Worm (Caenorhabditis elegans): Measurements from ENCODE around the gene clec-85.
"Not testable (repeated sequence)": the region's sequence is repeated elsewhere in the genome, so short reads cannot be mapped to it uniquely, and the experiment has no call there.

clec-85 gene

DNA sequence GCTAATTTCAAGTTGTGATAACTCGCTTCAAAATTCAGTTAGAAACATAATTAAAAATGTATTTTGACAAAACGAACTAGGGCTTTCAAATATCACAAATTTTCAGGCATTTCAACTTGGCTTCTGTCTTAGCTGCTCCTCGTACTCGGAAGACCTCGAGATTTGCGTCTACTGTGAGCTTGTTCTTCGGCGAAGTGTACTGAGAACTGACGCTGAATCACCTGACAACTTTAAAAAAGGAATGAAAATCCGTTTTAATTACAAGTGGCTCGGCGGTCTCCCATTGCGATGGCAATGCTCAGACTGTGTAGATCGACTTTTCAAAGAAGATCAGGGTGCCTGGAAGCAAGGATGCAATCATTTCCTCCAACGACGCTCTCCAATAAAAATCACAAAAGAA lies at the start of gene clec-85:
clec-85 (plus strand) TSS at position 301 of the 400 bp plus-strand sequence.
- no peak for TF ChIP-seq sup-37 (GFP tag; optimal IDR thresholded peaks at IDR 0.05)

DNA sequence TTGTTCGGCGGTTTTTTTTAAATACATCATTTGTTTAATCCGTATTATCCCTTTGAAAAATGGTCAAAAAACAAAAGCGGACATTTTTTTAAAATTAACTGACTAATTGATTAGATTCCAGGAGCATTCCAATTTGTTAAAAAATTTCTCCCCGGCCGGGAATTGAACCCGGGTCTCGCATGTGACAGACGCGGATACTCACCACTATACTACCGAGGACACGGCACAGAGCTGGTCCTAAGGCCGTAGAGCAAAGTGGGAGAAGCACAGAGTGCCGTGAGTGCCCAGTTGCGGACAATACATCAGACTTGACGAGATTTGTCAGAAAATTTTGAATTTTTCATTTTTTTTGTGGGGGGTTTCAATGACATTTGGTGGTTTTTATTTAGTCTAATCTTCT lies 49.7 kb upstream of the clec-85 start:
- no peak for TF ChIP-seq elt-3 (tag; optimal IDR thresholded peaks at IDR 0.05)
- TF ChIP-seq nhr-71 (tag; optimal IDR thresholded peaks at IDR 0.05), result peak; percentile 6
- TF ChIP-seq nhr-84 (tag; optimal IDR thresholded peaks at IDR 0.05), result no peak
- TF ChIP-seq efl-1 (optimal IDR thresholded peaks at IDR 0.05), result peak in 1 of 2 experiments; percentile 48
- TF ChIP-seq efl-1 (GFP tag; optimal IDR thresholded peaks at IDR 0.05 in 1 of 2), result peak in 1 of 2 experiments; percentile 3
- no peak for TF ChIP-seq ces-1 (GFP tag; optimal IDR thresholded peaks at IDR 0.05)
- peak; percentile 4 for TF ChIP-seq hpl-2 (GFP tag; optimal IDR thresholded peaks at IDR 0.05)
- TF ChIP-seq zip-4 (GFP tag; optimal IDR thresholded peaks at IDR 0.05), result no peak
- peak; percentile 9 for TF ChIP-seq rnt-1 (tag; optimal IDR thresholded peaks at IDR 0.05)

DNA sequence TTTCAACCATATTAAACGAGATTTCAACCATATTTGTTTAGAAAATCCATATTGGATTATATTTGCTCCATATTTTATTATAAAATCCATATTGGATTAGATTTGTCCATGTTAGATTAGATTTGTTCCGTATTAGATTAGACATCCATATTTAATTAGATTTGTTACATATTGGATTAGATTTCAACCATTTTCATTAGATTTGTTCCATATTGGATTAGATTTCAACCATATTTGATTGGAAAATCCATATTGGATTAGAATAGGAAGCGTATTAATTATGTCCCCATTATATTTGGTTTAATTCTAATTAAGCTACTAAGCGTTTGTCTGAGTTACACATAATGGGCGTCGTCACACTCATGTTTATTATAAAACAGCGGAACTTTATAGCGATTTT lies 49.1 kb upstream of the clec-85 start, which contains the start of gene Y54G2A.44:
Y54G2A.44 (plus strand) TSS at position 301 of the 400 bp plus-strand sequence.
- TF ChIP-seq unc-30 (tag; optimal IDR thresholded peaks at IDR 0.05); nhr-85 (tag); ztf-11 (tag; optimal IDR thresholded peaks at IDR 0.05): not testable (repeated sequence)

DNA sequence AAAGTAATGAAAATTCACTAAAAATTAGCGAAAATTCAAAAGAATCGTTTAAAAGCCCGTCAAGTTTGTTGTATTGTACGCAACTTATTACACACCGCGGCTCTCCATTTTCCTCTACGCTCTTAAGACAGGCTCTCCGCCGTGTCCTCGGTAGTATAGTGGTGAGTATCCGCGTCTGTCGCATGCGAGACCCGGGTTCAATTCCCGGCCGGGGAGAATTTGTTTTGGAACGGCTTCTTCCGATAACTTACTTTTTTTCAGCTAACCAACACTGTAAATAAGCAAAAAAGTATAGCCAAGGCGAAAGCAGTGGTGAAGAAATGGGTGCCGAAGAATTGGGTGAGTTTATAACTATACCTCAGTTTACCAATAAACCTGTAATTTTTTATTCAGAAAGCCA lies 48.5 kb upstream of the clec-85 start:
- TF ChIP-seq efl-1 (optimal IDR thresholded peaks at IDR 0.05) (no peak), efl-1 (GFP tag; optimal IDR thresholded peaks at IDR 0.05 in 1 of 2) (peak in 1 of 2 experiments; percentile 85), lin-35 (GFP tag; optimal IDR thresholded peaks at IDR 0.05) (no peak), nhr-76 (tag; optimal IDR thresholded peaks at IDR 0.05) (no peak), fos-1 (tag; optimal IDR thresholded peaks at IDR 0.05) (no peak)

DNA sequence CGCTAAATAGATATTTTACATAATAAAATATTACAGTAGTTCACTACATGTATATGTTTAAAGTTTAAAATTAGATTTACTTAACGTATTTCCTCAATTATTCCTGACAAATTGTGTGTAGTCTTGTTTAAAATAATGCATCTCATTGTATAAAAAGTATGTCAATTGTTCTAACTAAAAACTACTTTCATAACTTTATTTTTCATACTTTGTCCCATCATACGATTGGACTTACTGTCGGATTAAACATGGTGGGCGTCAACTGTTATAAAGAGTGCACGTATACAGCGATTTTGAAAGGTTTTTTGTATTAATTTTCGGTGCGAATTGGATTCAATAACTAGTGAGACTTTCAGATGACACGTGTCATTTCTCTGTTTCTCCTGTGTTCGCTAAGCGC lies 47.0 kb upstream of the clec-85 start, which contains the start of gene Y54G2A.32:
Y54G2A.32 (plus strand) TSS at position 301 of the 400 bp plus-strand sequence.
- TF ChIP-seq efl-1 (optimal IDR thresholded peaks at IDR 0.05), result no peak
- no peak for TF ChIP-seq efl-1 (GFP tag; optimal IDR thresholded peaks at IDR 0.05 in 1 of 2)
- TF ChIP-seq dpl-1 (GFP tag; optimal IDR thresholded peaks at IDR 0.05), result no peak

DNA sequence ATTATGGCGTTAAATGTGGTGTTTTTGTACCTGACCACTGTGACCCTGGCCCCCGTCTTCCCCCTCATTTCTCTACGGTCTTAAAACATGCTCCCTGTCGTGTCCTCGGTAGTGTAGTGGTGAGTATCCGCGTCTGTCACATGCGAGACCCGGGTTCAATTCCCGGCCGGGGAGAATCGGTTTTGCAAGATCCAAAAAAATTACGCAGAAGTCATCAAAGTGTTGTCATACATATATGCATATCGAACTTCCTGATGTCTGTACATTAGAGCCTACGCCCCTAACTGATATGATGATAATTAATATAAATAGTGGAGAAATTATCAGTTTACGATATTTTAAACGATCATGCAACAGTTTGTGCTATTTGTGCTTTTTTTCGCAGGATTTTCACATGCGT lies 45.2 kb upstream of the clec-85 start, which contains the start of gene Y54G2A.45:
Y54G2A.45 (plus strand) TSS at position 333 of the 400 bp plus-strand sequence.
- no peak for TF ChIP-seq ztf-11 (tag; optimal IDR thresholded peaks at IDR 0.05)
- TF ChIP-seq ztf-4 (tag; optimal IDR thresholded peaks at IDR 0.05), result no peak
- TF ChIP-seq sup-37 (GFP tag; optimal IDR thresholded peaks at IDR 0.05), result no peak
- TF ChIP-seq hpl-2 (GFP tag; optimal IDR thresholded peaks at IDR 0.05), result peak; percentile 1
- no peak for TF ChIP-seq ceh-90 (tag; optimal IDR thresholded peaks at IDR 0.05)
- TF ChIP-seq lir-3 (tag; optimal IDR thresholded peaks at IDR 0.05; ENCODE audit: poor library complexity), result no peak
- TF ChIP-seq Y116A8C.19 (tag; optimal IDR thresholded peaks at IDR 0.05; ENCODE audit: borderline replicate concordance), result no peak
- TF ChIP-seq vab-15 (tag; optimal IDR thresholded peaks at IDR 0.05), result no peak
- no peak for TF ChIP-seq blmp-1 (tag; optimal IDR thresholded peaks at IDR 0.05)
- TF ChIP-seq snu-23 (GFP tag; optimal IDR thresholded peaks at IDR 0.05), result peak; percentile 36
- no peak for TF ChIP-seq unc-30 (tag; optimal IDR thresholded peaks at IDR 0.05)
- TF ChIP-seq fkh-8 (tag; optimal IDR thresholded peaks at IDR 0.05), result no peak
- no peak for TF ChIP-seq F16B12.6 (tag; optimal IDR thresholded peaks at IDR 0.05)
- TF ChIP-seq snpc-4 (tag; optimal IDR thresholded peaks at IDR 0.05), result no peak
- no peak for TF ChIP-seq jun-1 (tag; optimal IDR thresholded peaks at IDR 0.05)
- no peak for TF ChIP-seq mep-1 (tag; optimal IDR thresholded peaks at IDR 0.05)
- TF ChIP-seq zip-4 (GFP tag; optimal IDR thresholded peaks at IDR 0.05), result no peak
- peak; percentile 5 for TF ChIP-seq nhr-77 (tag; optimal IDR thresholded peaks at IDR 0.05)
- peak; percentile 40 for TF ChIP-seq nhr-90 (tag; optimal IDR thresholded peaks at IDR 0.05; ENCODE audit: poor library complexity)
- no peak for TF ChIP-seq mef-2 (tag; optimal IDR thresholded peaks at IDR 0.05)
- no peak for TF ChIP-seq ceh-88 (GFP tag; IDR thresholded peaks at IDR 0.05)
- peak; percentile 40 for TF ChIP-seq nhr-20 (tag; optimal IDR thresholded peaks at IDR 0.05)
- TF ChIP-seq nhr-11 (tag; optimal IDR thresholded peaks at IDR 0.05), result no peak
- no peak for TF ChIP-seq sptf-1 (tag; optimal IDR thresholded peaks at IDR 0.05)
- no peak for TF ChIP-seq sox-4 (tag; optimal IDR thresholded peaks at IDR 0.05)
- TF ChIP-seq pag-3 (tag; optimal IDR thresholded peaks at IDR 0.05; ENCODE audit: borderline replicate concordance, insufficient read depth), result no peak
- TF ChIP-seq tlp-1 (tag; optimal IDR thresholded peaks at IDR 0.05), result no peak
- no peak for TF ChIP-seq nhr-76 (tag; optimal IDR thresholded peaks at IDR 0.05)
- no peak for TF ChIP-seq C04F5.9 (tag; optimal IDR thresholded peaks at IDR 0.05)
- TF ChIP-seq lin-14 (GFP tag; optimal IDR thresholded peaks at IDR 0.05), result no peak
- TF ChIP-seq lin-35 (GFP tag; optimal IDR thresholded peaks at IDR 0.05), result peak in 1 of 2 experiments; percentile 55
- TF ChIP-seq nhr-12 (tag; optimal IDR thresholded peaks at IDR 0.05), result no peak
